Worm (Caenorhabditis elegans) whole organism, late embryonic: ENCODE measurements around the gene nfm-1.

Experiments used
- K02D7.2 ChIP-seq: sonication (generic microtip); optimal IDR thresholded peaks from 2 replicates; lab custom pipeline; 2017; ENCODE audit warnings: mild to moderate bottlenecking, missing genetic modification characterization, missing compliant biosample characterization
- ceh-31 ChIP-seq: sonication (generic microtip); optimal IDR thresholded peaks from 2 replicates; lab custom pipeline; 2016; ENCODE audit warnings: missing genetic modification characterization, missing compliant biosample characterization
- che-1 ChIP-seq: sonication (generic microtip); optimal IDR thresholded peaks from 2 replicates; lab custom pipeline; 2016; ENCODE audit warnings: mild to moderate bottlenecking, missing genetic modification characterization, missing compliant biosample characterization
- elt-2 ChIP-seq: sonication (generic microtip); optimal IDR thresholded peaks from 2 replicates; lab custom pipeline; 2016; ENCODE audit warnings: missing genetic modification reagents, missing genetic modification characterization, missing compliant biosample characterization
- ets-4 ChIP-seq: sonication (generic microtip); optimal IDR thresholded peaks from 2 replicates; lab custom pipeline; 2016; ENCODE audit warnings: missing genetic modification characterization, missing compliant biosample characterization
- hlh-30 ChIP-seq: sonication (generic microtip); optimal IDR thresholded peaks from 2 replicates; lab custom pipeline; 2017; ENCODE audit warnings: antibody characterized with exemption, missing genetic modification characterization, missing compliant biosample characterization; ENCODE audit not compliant: insufficient read depth
- pha-2 ChIP-seq: sonication (generic microtip); optimal IDR thresholded peaks from 2 replicates; lab custom pipeline; 2017; ENCODE audit warnings: mild to moderate bottlenecking, missing genetic modification characterization, missing compliant biosample characterization
- syd-9 ChIP-seq: sonication (generic microtip); optimal IDR thresholded peaks from 2 replicates; lab custom pipeline; 2016; ENCODE audit warnings: mild to moderate bottlenecking, missing genetic modification characterization, moderate library complexity, missing compliant biosample characterization
- tbx-7 ChIP-seq: sonication (generic microtip); optimal IDR thresholded peaks from 2 replicates; lab custom pipeline; 2016; ENCODE audit warnings: missing genotype, missing genetic modification characterization, missing compliant biosample characterization
- unc-86 ChIP-seq: sonication (generic microtip); optimal IDR thresholded peaks from 2 replicates; lab custom pipeline; 2016; ENCODE audit warnings: missing genetic modification characterization, missing compliant biosample characterization

DNA sequence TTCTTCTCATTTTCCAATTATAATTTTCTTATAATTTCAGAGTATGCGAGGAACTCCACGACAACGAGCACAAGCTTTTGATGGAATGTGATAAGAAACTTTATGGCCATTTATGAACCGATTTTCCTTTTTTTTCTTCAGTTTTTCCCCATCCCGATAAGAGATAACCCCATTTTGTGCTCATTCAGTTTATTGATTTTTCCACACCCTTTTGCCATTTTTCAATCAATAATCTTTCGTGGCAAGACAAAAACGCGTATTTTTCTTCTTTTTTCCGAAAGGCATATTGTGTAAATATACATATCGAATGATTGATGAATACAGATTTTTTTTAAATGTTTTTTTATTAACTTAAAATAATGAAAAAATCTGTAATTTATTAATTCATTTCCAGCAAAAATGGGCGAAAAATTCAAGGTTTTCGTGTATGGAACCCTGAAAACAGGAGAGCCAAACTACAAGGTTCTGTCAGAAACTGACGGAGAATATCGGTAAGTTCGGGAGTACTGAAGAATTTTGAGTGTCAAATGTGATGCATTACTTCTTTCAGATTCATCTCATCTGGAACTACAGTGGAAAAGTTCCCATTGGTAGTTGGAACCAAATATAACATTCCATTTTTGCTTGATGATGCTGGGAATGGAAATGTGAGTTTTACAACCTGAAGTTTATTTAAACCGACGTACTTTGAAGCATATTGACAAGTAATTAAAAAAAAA lies 5.2 kb downstream of the nfm-1 start, which contains the start of gene F42A10.9:
- TF ChIP-seq unc-86 (no peak), ceh-31 (tag; lab: Kevin White, UChicago) (no peak), tbx-7 (tag; lab: Kevin White, UChicago) (no peak), syd-9 (tag; lab: Kevin White, UChicago) (no peak), hlh-30 (tag; lab: Kevin White, UChicago) (no peak), pha-2 (tag; lab: Kevin White, UChicago) (no peak), K02D7.2 (no peak), che-1 (tag; lab: Kevin White, UChicago) (no peak), elt-2 (tag; lab: Kevin White, UChicago) (peak; percentile 18), ets-4 (tag; lab: Kevin White, UChicago) (no peak)
